Fruit fly (Drosophila melanogaster) whole organism, wandering third instar larva: ENCODE measurements around the gene CG32278.

Experiments used
- CG32264 ChIP-seq: fragments of 200-800 bp; sonication (Bioruptor generic); optimal IDR thresholded peaks from 2 replicates; lab custom pipeline; 2016; ENCODE audit warnings: missing biosample characterization, missing genetic modification characterization
- CG9705 ChIP-seq: fragments of 200-800 bp; sonication (Bioruptor generic); optimal IDR thresholded peaks from 2 replicates; lab custom pipeline; 2018; ENCODE audit warnings: missing biosample characterization, mild to moderate bottlenecking, missing genetic modification characterization
- CrebA ChIP-seq: fragments of 200-800 bp; sonication (Bioruptor generic); optimal IDR thresholded peaks from 2 replicates; lab custom pipeline; 2016; ENCODE audit warnings: missing biosample characterization, mild to moderate bottlenecking, missing genetic modification characterization, borderline replicate concordance
- Dif ChIP-seq: fragments of 200-275, 200-300 bp; sonication (Bioruptor generic); optimal IDR thresholded peaks from 2 replicates; lab custom pipeline; 2018; ENCODE audit warnings: missing biosample characterization, missing genetic modification characterization; ENCODE audit not compliant: partially characterized antibody
- GATAd ChIP-seq: sonication (Bioruptor generic); optimal IDR thresholded peaks from 2 replicates; lab custom pipeline; 2016; ENCODE audit warnings: missing biosample characterization, missing genetic modification characterization
- HLH106 ChIP-seq: fragments of 200-800 bp; optimal IDR thresholded peaks from 3 replicates; lab custom pipeline; 2019; ENCODE audit warnings: missing biosample characterization, mild to moderate bottlenecking, missing genetic modification characterization, moderate library complexity
- Hnf4 ChIP-seq: fragments of 200-800 bp; sonication (Bioruptor generic); optimal IDR thresholded peaks from 2 replicates; lab custom pipeline; 2016; ENCODE audit warnings: missing biosample characterization, mild to moderate bottlenecking, missing genetic modification characterization
- Hr83 ChIP-seq: fragments of 200-300 bp; sonication (Bioruptor generic); optimal IDR thresholded peaks from 2 replicates; lab custom pipeline; 2016; ENCODE audit warnings: missing biosample characterization, mild to moderate bottlenecking, missing genetic modification characterization, moderate library complexity; ENCODE audit not compliant: poor library complexity, severe bottlenecking
- Jra ChIP-seq: sonication (Bioruptor generic); optimal IDR thresholded peaks from 2 replicates; lab custom pipeline; 2016; ENCODE audit warnings: missing biosample characterization, missing genetic modification characterization
- Mio ChIP-seq: sonication (Bioruptor generic); optimal IDR thresholded peaks from 2 replicates; lab custom pipeline; 2016; ENCODE audit warnings: missing biosample characterization, missing genetic modification characterization
- Myc ChIP-seq: fragments of >200 bp; optimal IDR thresholded peaks from 2 replicates; lab custom pipeline; 2017
- N ChIP-seq: fragments of >200 bp; optimal IDR thresholded peaks from 2 replicates; lab custom pipeline; 2018; ENCODE audit warnings: missing biosample characterization, missing external identifiers, missing genetic modification characterization
- OdsH ChIP-seq: fragments of 200-800 bp; sonication (Bioruptor generic); optimal IDR thresholded peaks from 2 replicates; lab custom pipeline; 2016; ENCODE audit warnings: missing biosample characterization, mild to moderate bottlenecking, missing genetic modification characterization
- Rel ChIP-seq, 2 experiments: fragments of 200-800 bp; sonication (Bioruptor generic) in 1 of 2; optimal IDR thresholded peaks; 2 replicates in 1 of 2; 3 replicates in 1 of 2; lab custom pipeline; 2016 to 2019; ENCODE audit warnings: mild to moderate bottlenecking in 2 of 2, missing biosample characterization in 2 of 2, missing genetic modification characterization in 2 of 2, moderate library complexity in 1 of 2
- Sp1 ChIP-seq: fragments of 200-800 bp; sonication (Bioruptor generic); optimal IDR thresholded peaks from 3 replicates; lab custom pipeline; 2019; ENCODE audit warnings: missing biosample characterization, mild to moderate bottlenecking, missing genetic modification characterization, moderate library complexity
- Vsx2 ChIP-seq: fragments of 200-300, 225-300 bp; sonication (Bioruptor generic); optimal IDR thresholded peaks from 2 replicates; lab custom pipeline; 2018; ENCODE audit warnings: missing biosample characterization, missing genetic modification characterization; ENCODE audit not compliant: partially characterized antibody
- br ChIP-seq: fragments of 200-800 bp; sonication (Bioruptor generic); optimal IDR thresholded peaks from 2 replicates; lab custom pipeline; 2016; ENCODE audit warnings: missing biosample characterization, missing genetic modification characterization
- brk ChIP-seq: fragments of 200-800 bp; sonication (Bioruptor generic); optimal IDR thresholded peaks from 2 replicates; lab custom pipeline; 2016; ENCODE audit warnings: missing biosample characterization, mild to moderate bottlenecking, missing genetic modification characterization
- dl ChIP-seq, 2 experiments: fragments of 175-275, 200-275 bp in 1 of 2; fragments of 200-275 bp in 1 of 2; sonication (Bioruptor generic); optimal IDR thresholded peaks; lab custom pipeline; 2018; ENCODE audit warnings: mild to moderate bottlenecking in 2 of 2, missing biosample characterization in 2 of 2, missing genetic modification characterization in 2 of 2, moderate library complexity in 2 of 2; ENCODE audit not compliant: partially characterized antibody in 2 of 2, insufficient read depth in 1 of 2
- dmrt93B ChIP-seq: fragments of 200-800 bp; sonication (Bioruptor generic); optimal IDR thresholded peaks from 2 replicates; lab custom pipeline; 2018; ENCODE audit warnings: missing biosample characterization, mild to moderate bottlenecking, missing genetic modification characterization
- dsf ChIP-seq: sonication (Bioruptor generic); optimal IDR thresholded peaks from 2 replicates; lab custom pipeline; 2016; ENCODE audit warnings: missing biosample characterization, missing genetic modification characterization, borderline replicate concordance
- ey ChIP-seq: fragments of 200-800 bp; sonication (Bioruptor generic); optimal IDR thresholded peaks from 2 replicates; lab custom pipeline; 2016; ENCODE audit warnings: missing biosample characterization, missing genetic modification characterization
- foxo ChIP-seq, 2 experiments: fragments of 200-800 bp; sonication (Bioruptor generic); optimal IDR thresholded peaks; 2 replicates in 1 of 2; 3 replicates in 1 of 2; lab custom pipeline; 2016 to 2017; ENCODE audit warnings: missing biosample characterization in 2 of 2, missing genetic modification characterization in 2 of 2
- fru ChIP-seq: fragments of 200-800 bp; sonication (Bioruptor generic); optimal IDR thresholded peaks from 3 replicates; lab custom pipeline; 2016; ENCODE audit warnings: missing biosample characterization, mild to moderate bottlenecking, missing genetic modification characterization
- h ChIP-seq: fragments of 200-800 bp; sonication (Bioruptor generic); optimal IDR thresholded peaks from 3 replicates; lab custom pipeline; 2016; ENCODE audit warnings: missing biosample characterization, mild to moderate bottlenecking, missing genetic modification characterization
- jim ChIP-seq: fragments of 175-275, 200-325 bp; sonication (Bioruptor generic); optimal IDR thresholded peaks from 2 replicates; lab custom pipeline; 2016; ENCODE audit warnings: missing biosample characterization, mild to moderate bottlenecking, missing genetic modification characterization
- lola ChIP-seq: fragments of >200 bp; optimal IDR thresholded peaks from 2 replicates; lab custom pipeline; 2017; ENCODE audit warnings: missing biosample characterization, missing genetic modification characterization
- psq ChIP-seq: fragments of 200-800 bp; sonication (Bioruptor generic); optimal IDR thresholded peaks from 3 replicates; lab custom pipeline; 2017; ENCODE audit warnings: missing biosample characterization, mild to moderate bottlenecking, missing genetic modification characterization, moderate library complexity
- rgr ChIP-seq: fragments of 200-800 bp; sonication (Bioruptor generic); optimal IDR thresholded peaks from 3 replicates; lab custom pipeline; 2016; ENCODE audit warnings: missing biosample characterization, mild to moderate bottlenecking, missing genetic modification characterization
- sage ChIP-seq: fragments of 200-800 bp; sonication (Bioruptor generic); optimal IDR thresholded peaks from 2 replicates; lab custom pipeline; 2016; ENCODE audit warnings: missing biosample characterization, mild to moderate bottlenecking, missing genetic modification characterization
- sv ChIP-seq: fragments of 200-800 bp; sonication (Bioruptor generic); optimal IDR thresholded peaks from 3 replicates; lab custom pipeline; 2016; ENCODE audit warnings: missing biosample characterization, missing genetic modification characterization
- tai ChIP-seq: sonication (Bioruptor generic); optimal IDR thresholded peaks from 2 replicates; lab custom pipeline; 2016; ENCODE audit warnings: missing biosample characterization, missing genetic modification characterization
- usp ChIP-seq: fragments of >200 bp; optimal IDR thresholded peaks from 2 replicates; lab custom pipeline; 2017; ENCODE audit warnings: missing biosample characterization, missing genetic modification characterization
- woc ChIP-seq: sonication (Bioruptor generic); optimal IDR thresholded peaks from 2 replicates; lab custom pipeline; 2016; ENCODE audit warnings: missing biosample characterization, mild to moderate bottlenecking, missing genetic modification characterization

Gene CG32278

dm6 chr3L:3124939-3125648 is 44.0 kb upstream of the CG32278 start:
- TF ChIP-seq CG32264 (GFP tag; lab: Kevin White, UChicago), result no peak
- TF ChIP-seq Mio, result no peak
- TF ChIP-seq Vsx2 (GFP tag; lab: Kevin White, UChicago), result peak; percentile 62
- peak; percentile 7 for TF ChIP-seq woc (GFP tag; lab: Kevin White, UChicago)

DNA sequence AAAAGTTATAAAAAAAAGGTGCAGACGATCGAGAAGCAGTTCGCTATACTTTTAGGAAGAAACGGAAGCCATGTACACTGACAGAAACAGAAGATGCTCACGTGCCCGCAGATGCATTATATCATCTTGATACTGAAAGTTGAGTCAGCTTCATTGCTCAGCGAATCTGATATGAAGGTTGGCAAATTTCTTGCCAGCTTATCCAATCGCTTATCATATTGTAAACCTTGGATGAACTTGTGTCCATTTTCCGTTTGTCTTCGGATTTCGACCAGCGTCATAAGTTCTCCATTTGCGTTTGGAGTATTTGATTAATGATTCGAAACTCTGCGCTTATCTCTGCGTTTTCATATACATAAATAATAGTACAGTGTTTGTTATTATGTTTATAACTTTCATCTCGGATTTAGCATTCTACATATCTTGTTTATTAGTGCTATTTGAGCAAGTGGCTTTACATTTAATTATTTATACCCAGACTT is 43.4 kb upstream of the CG32278 start:
- no peak for TF ChIP-seq GATAd (GFP tag; lab: Kevin White, UChicago)
- TF ChIP-seq ey (GFP tag; lab: Kevin White, UChicago), result peak; percentile 5
- TF ChIP-seq psq (GFP tag; lab: Kevin White, UChicago), result peak; percentile 25

DNA sequence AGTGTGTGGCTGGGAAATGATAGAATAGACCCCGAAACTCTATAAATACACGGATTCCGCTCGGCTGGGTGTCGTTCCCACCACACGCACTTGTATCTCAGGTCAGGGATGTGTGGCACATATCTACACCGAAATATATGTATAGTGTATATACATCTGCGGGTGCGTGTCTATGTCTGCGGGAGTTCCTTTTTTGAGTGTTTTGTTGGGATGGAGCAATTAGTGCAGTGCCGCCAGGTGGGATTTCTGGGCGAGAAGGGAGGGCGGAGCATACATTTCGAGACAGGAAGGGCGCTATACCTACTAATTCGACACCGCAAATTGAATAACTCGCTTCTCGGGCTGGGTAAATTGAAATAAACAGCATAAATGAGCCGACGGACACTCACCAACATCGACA is 42.6 kb upstream of the CG32278 start:
- no peak for TF ChIP-seq N (GFP tag; lab: Kevin White, UChicago)
- TF ChIP-seq Sp1 (GFP tag; lab: Kevin White, UChicago), result no peak
- TF ChIP-seq Hnf4 (GFP tag; lab: Kevin White, UChicago), result no peak
- TF ChIP-seq dsf (GFP tag; lab: Kevin White, UChicago), result no peak
- no peak for TF ChIP-seq foxo (GFP tag; optimal IDR thresholded peaks at IDR 0.05; lab: Kevin White, UChicago)
- TF ChIP-seq br, result no peak
- TF ChIP-seq OdsH (GFP tag; lab: Kevin White, UChicago), result no peak

DNA sequence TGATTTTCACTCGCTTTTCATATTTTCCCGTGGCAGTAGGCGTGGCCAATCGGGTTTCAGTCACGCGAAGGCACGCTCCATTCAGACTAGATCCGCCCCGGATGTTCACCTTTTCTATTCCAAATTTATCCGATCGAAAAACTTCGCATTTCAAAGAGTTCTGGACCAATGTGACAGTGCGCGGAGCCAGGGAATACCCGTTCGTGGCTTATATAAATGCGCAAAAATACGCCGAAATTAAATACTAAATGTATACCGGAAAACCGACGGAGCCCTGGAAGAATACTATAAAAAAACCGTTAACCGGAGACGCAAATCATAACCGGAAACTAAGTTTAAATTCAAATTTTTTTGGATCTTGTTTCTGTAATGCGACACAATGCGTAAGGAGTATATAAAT is 41.5 kb upstream of the CG32278 start, which contains the start of gene promL:
TSS of gene promL (minus strand) at position 181 of the 400 bp plus-strand sequence.
- TF ChIP-seq usp (GFP tag; lab: Kevin White, UChicago) (no peak), h (GFP tag; lab: Kevin White, UChicago) (peak; percentile 58), HLH106 (peak; percentile 49), CG9705 (GFP tag; lab: Kevin White, UChicago) (peak; percentile 43), foxo (GFP tag; optimal IDR thresholded peaks at IDR 0.05; lab: Kevin White, UChicago) (peak in 1 of 2 experiments; percentile 41), Rel (GFP tag; optimal IDR thresholded peaks at IDR 0.05; lab: Kevin White, UChicago) (no peak), Rel (tag; optimal IDR thresholded peaks at IDR 0.05; lab: Kevin White, UChicago) (peak; percentile 98), dsf (GFP tag; lab: Kevin White, UChicago) (no peak), brk (GFP tag; lab: Kevin White, UChicago) (peak; percentile 69), fru (GFP tag; lab: Kevin White, UChicago) (peak; percentile 64), sv (peak; percentile 14), psq (GFP tag; lab: Kevin White, UChicago) (peak; percentile 1), Sp1 (GFP tag; lab: Kevin White, UChicago) (peak; percentile 63), Hr83 (peak; percentile 64), ey (GFP tag; lab: Kevin White, UChicago) (peak; percentile 21), GATAd (GFP tag; lab: Kevin White, UChicago) (no peak), dmrt93B (GFP tag; lab: Kevin White, UChicago) (peak; percentile 1), dl (GFP tag; optimal IDR thresholded peaks at IDR 0.05; lab: Kevin White, UChicago; ENCODE audit: insufficient read depth in 1 of 2, partially characterized antibody in 2 of 2) (peak in 1 of 2 experiments; percentile 10), br (peak; percentile 56), sage (GFP tag; lab: Kevin White, UChicago) (no peak), OdsH (GFP tag; lab: Kevin White, UChicago) (peak; percentile 32), woc (GFP tag; lab: Kevin White, UChicago) (no peak), rgr (GFP tag; lab: Kevin White, UChicago) (peak; percentile 62), Jra (GFP tag; lab: Kevin White, UChicago) (no peak)
- TF ChIP-seq, all 38 proteins: peak for 17

DNA sequence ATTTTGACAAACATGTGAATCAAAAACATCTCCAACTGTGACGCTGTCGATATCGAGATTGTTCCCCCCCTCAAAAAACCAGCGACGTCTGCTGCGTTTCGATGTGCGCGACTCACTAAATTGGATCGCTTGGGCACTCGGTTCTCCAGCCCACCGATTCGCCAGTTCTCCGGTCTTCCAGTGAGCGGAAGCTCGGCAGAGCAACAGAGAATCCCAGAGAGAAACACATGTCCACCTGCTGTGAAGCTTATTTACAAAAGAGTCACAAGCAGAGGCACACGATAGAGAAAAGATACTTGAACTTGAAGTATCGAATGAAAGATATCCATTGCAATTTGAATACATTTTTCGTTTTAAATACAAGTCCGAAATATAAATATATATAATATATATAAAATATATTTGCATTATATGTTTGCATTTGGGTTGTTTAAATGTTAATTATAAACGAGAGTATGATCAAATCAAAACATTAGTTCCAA is 35.0 kb upstream of the CG32278 start:
- TF ChIP-seq CG32264 (GFP tag; lab: Kevin White, UChicago) (peak; percentile 20), br (peak; percentile 16), sv (no peak), usp (GFP tag; lab: Kevin White, UChicago) (no peak), CrebA (no peak), Dif (GFP tag; lab: Kevin White, UChicago) (peak; percentile 44), ey (GFP tag; lab: Kevin White, UChicago) (no peak), Myc (lab: Kevin White, UChicago) (no peak), Vsx2 (GFP tag; lab: Kevin White, UChicago) (no peak), Hr83 (peak; percentile 78), lola (GFP tag; lab: Kevin White, UChicago) (no peak), sage (GFP tag; lab: Kevin White, UChicago) (no peak), HLH106 (no peak), Hnf4 (GFP tag; lab: Kevin White, UChicago) (no peak), foxo (GFP tag; optimal IDR thresholded peaks at IDR 0.05; lab: Kevin White, UChicago) (no peak), dsf (GFP tag; lab: Kevin White, UChicago) (no peak), dl (GFP tag; optimal IDR thresholded peaks at IDR 0.05; lab: Kevin White, UChicago; ENCODE audit: insufficient read depth in 1 of 2, partially characterized antibody in 2 of 2) (peak; percentile 0 to 71), tai (no peak), brk (GFP tag; lab: Kevin White, UChicago) (no peak), OdsH (GFP tag; lab: Kevin White, UChicago) (peak; percentile 1), Jra (GFP tag; lab: Kevin White, UChicago) (no peak), Mio (no peak), jim (GFP tag; lab: Kevin White, UChicago) (no peak), Sp1 (GFP tag; lab: Kevin White, UChicago) (no peak)
